Worm (Caenorhabditis elegans): ENCODE results near the gene col-154.

- TF ChIP-seq unc-39 (tag; optimal IDR thresholded peaks at IDR 0.05) (no peak), ztf-11 (tag; optimal IDR thresholded peaks at IDR 0.05) (no peak), blmp-1 (tag; optimal IDR thresholded peaks at IDR 0.05; ENCODE audit: insufficient read depth) (no peak), nhr-23 (tag; optimal IDR thresholded peaks at IDR 0.05) (no peak), nhr-11 (tag; optimal IDR thresholded peaks at IDR 0.05) (no peak), aly-2 (tag; optimal IDR thresholded peaks at IDR 0.05) (no peak), skn-1 (tag; optimal IDR thresholded peaks at IDR 0.05) (no peak), nhr-6 (tag; optimal IDR thresholded peaks at IDR 0.05) (no peak)
Measured at ce11 chrV:11344816-11345336, 40.3 kb upstream of the col-154 start.

Data from whole organism, L2 larva.